Comparison of ENCODE assay signal across 1 fruit fly cellular context in genomic region chr3L:19040155-19040644, dm6.
A peak's percentile ranks its signal among the peaks of the same experiment; 100 is the strongest.
TF ChIP-seq lines count a peak whose summit lies in the region.

No protein-coding gene starts in this region.

TF ChIP-seq in whole organism, embryonic, 481 proteins besides CTCF, POLR2A, EP300 and RAD21 (continued from another document):
- no peak for TF ChIP-seq yki (optimal IDR thresholded peaks at IDR 0.05; lab: Kevin White, UChicago)
- no peak for TF ChIP-seq Poxn (GFP tag; IDR thresholded peaks at IDR 0.05; lab: Robert Waterston, UW)
- no peak for TF ChIP-seq CG13624 (GFP tag; optimal IDR thresholded peaks at IDR 0.05; lab: Kevin White, UChicago)
- peak; percentile 33 for TF ChIP-seq unpg (GFP tag; optimal IDR thresholded peaks at IDR 0.05; lab: Kevin White, UChicago)
- TF ChIP-seq pnt (GFP tag; optimal IDR thresholded peaks at IDR 0.05; lab: Kevin White, UChicago): no peak
- TF ChIP-seq CG14441 (GFP tag; IDR thresholded peaks at IDR 0.05; lab: Robert Waterston, UW): peak; percentile 58; the same call in 1 of the 2 replicates
- peak; percentile 25 for TF ChIP-seq CG18619 (GFP tag; optimal IDR thresholded peaks at IDR 0.05; lab: Kevin White, UChicago)
- no peak for TF ChIP-seq Nf-YC (tag; optimal IDR thresholded peaks at IDR 0.05; lab: Kevin White, UChicago)
- TF ChIP-seq Side (GFP tag; optimal IDR thresholded peaks at IDR 0.05; lab: Kevin White, UChicago): peak; percentile 5
- TF ChIP-seq sens (GFP tag; lab: Kevin White, UChicago): peak; percentile 74
- no peak for TF ChIP-seq Atf-2 (GFP tag; optimal IDR thresholded peaks at IDR 0.05; lab: Kevin White, UChicago)
- TF ChIP-seq CG3838 (GFP tag; optimal IDR thresholded peaks at IDR 0.05; lab: Kevin White, UChicago): peak; percentile 28
- TF ChIP-seq CG17361 (GFP tag; IDR thresholded peaks at IDR 0.05; lab: Robert Waterston, UW): no peak; the same call in 2 of the 3 replicates
- TF ChIP-seq CG17612 (GFP tag; IDR thresholded peaks at IDR 0.05; lab: Robert Waterston, UW): no peak
- no peak for TF ChIP-seq mam (GFP tag; optimal IDR thresholded peaks at IDR 0.05; lab: Kevin White, UChicago)
- no peak for TF ChIP-seq run (tag; optimal IDR thresholded peaks at IDR 0.05; lab: Kevin White, UChicago)
- TF ChIP-seq CG4404 (GFP tag; IDR thresholded peaks at IDR 0.05; lab: Robert Waterston, UW): no peak
- TF ChIP-seq gem (tag; optimal IDR thresholded peaks at IDR 0.05; lab: Kevin White, UChicago): peak; percentile 1
- peak; percentile 13 for TF ChIP-seq YL-1 (GFP tag; optimal IDR thresholded peaks at IDR 0.05; lab: Kevin White, UChicago)
- TF ChIP-seq odd (GFP tag; optimal IDR thresholded peaks at IDR 0.05; lab: Kevin White, UChicago): peak; percentile 16
- no peak for TF ChIP-seq ewg (GFP tag; optimal IDR thresholded peaks at IDR 0.05; lab: Kevin White, UChicago)
- TF ChIP-seq CG10543 (GFP tag; optimal IDR thresholded peaks at IDR 0.05; lab: Kevin White, UChicago): peak; percentile 86
- no peak for TF ChIP-seq pita (GFP tag; optimal IDR thresholded peaks at IDR 0.05; lab: Kevin White, UChicago)
- TF ChIP-seq CG12769 (tag; optimal IDR thresholded peaks at IDR 0.05; lab: Kevin White, UChicago): peak; percentile 72
- TF ChIP-seq Stat92E (GFP tag; optimal IDR thresholded peaks at IDR 0.05; lab: Kevin White, UChicago): no peak
- peak; percentile 42; the same call in 1 of the 2 replicates for TF ChIP-seq vvl (GFP tag; IDR thresholded peaks at IDR 0.05; lab: Robert Waterston, UW)
- no peak for TF ChIP-seq Trl (optimal IDR thresholded peaks at IDR 0.05; lab: Kevin White, UChicago)
- no peak for TF ChIP-seq Trl (GFP tag; optimal IDR thresholded peaks at IDR 0.05; lab: Kevin White, UChicago)
- no peak for TF ChIP-seq CG9817 (tag; optimal IDR thresholded peaks at IDR 0.05; lab: Kevin White, UChicago)
- no peak for TF ChIP-seq CG7987 (GFP tag; optimal IDR thresholded peaks at IDR 0.05; lab: Kevin White, UChicago)
- TF ChIP-seq nerfin-2 (GFP tag; IDR thresholded peaks at IDR 0.05; lab: Robert Waterston, UW; ENCODE audit: partially characterized antibody): no peak
- TF ChIP-seq dati (GFP tag; IDR thresholded peaks at IDR 0.05; lab: Robert Waterston, UW): no peak
- no peak for TF ChIP-seq h (optimal IDR thresholded peaks at IDR 0.05; lab: Kevin White, UChicago)
- peak; percentile 58 for TF ChIP-seq CG15601 (tag; optimal IDR thresholded peaks at IDR 0.05; lab: Kevin White, UChicago)
- no peak for TF ChIP-seq Lpt (GFP tag; optimal IDR thresholded peaks at IDR 0.05; lab: Kevin White, UChicago)
- TF ChIP-seq Bgb (GFP tag; IDR thresholded peaks at IDR 0.05; lab: Robert Waterston, UW; ENCODE audit: partially characterized antibody): no peak
- TF ChIP-seq CG11247 (GFP tag; IDR thresholded peaks at IDR 0.05; lab: Robert Waterston, UW): no peak
- TF ChIP-seq CG2202 (tag; optimal IDR thresholded peaks at IDR 0.05; lab: Kevin White, UChicago): peak; percentile 60
- TF ChIP-seq Ravus (GFP tag; IDR thresholded peaks at IDR 0.05; lab: Robert Waterston, UW): no peak
- peak; percentile 90; the same call in 2 of the 3 replicates for TF ChIP-seq CG6175 (GFP tag; IDR thresholded peaks at IDR 0.05; lab: Robert Waterston, UW)
- peak; percentile 28 for TF ChIP-seq Hmr (GFP tag; optimal IDR thresholded peaks at IDR 0.05; lab: Kevin White, UChicago)
- no peak for TF ChIP-seq BEAF-32 (GFP tag; optimal IDR thresholded peaks at IDR 0.05; lab: Kevin White, UChicago)
- peak; percentile 71 for TF ChIP-seq CG6813 (GFP tag; optimal IDR thresholded peaks at IDR 0.05; lab: Kevin White, UChicago)
- no peak for TF ChIP-seq Camta (GFP tag; optimal IDR thresholded peaks at IDR 0.05; lab: Kevin White, UChicago)
- no peak for TF ChIP-seq CG11093 (GFP tag; IDR thresholded peaks at IDR 0.05; lab: Robert Waterston, UW)
- TF ChIP-seq Adf1 (GFP tag; IDR thresholded peaks at IDR 0.05; lab: Robert Waterston, UW): peak; percentile 64
- TF ChIP-seq gt (GFP tag; IDR thresholded peaks at IDR 0.05; lab: Robert Waterston, UW): no peak
- TF ChIP-seq B-H1 (GFP tag; IDR thresholded peaks at IDR 0.05; lab: Robert Waterston, UW): no peak
- TF ChIP-seq grn (GFP tag; optimal IDR thresholded peaks at IDR 0.05; lab: Kevin White, UChicago): peak; percentile 74
- TF ChIP-seq CG2875 (GFP tag; optimal IDR thresholded peaks at IDR 0.05; lab: Kevin White, UChicago): no peak
- TF ChIP-seq CG9727 (GFP tag; optimal IDR thresholded peaks at IDR 0.05; lab: Kevin White, UChicago): peak; percentile 25
- no peak for TF ChIP-seq CG7839 (tag; optimal IDR thresholded peaks at IDR 0.05; lab: Kevin White, UChicago)
- no peak for TF ChIP-seq CG30431 (GFP tag; optimal IDR thresholded peaks at IDR 0.05; lab: Kevin White, UChicago)
- TF ChIP-seq NC2β (GFP tag; optimal IDR thresholded peaks at IDR 0.05; lab: Kevin White, UChicago): no peak
- no peak for TF ChIP-seq Mrtf (GFP tag; IDR thresholded peaks at IDR 0.05; lab: Robert Waterston, UW)
- peak; percentile 52 for TF ChIP-seq ac (GFP tag; optimal IDR thresholded peaks at IDR 0.05; lab: Kevin White, UChicago)
- TF ChIP-seq ham (GFP tag; IDR thresholded peaks at IDR 0.05; lab: Robert Waterston, UW): no peak
- TF ChIP-seq sc (optimal IDR thresholded peaks at IDR 0.05; lab: Kevin White, UChicago): no peak
- TF ChIP-seq sc (GFP tag; optimal IDR thresholded peaks at IDR 0.05; lab: Kevin White, UChicago): no peak
- peak; percentile 22 for TF ChIP-seq grau (tag; optimal IDR thresholded peaks at IDR 0.05; lab: Kevin White, UChicago)
- TF ChIP-seq PHDP (tag; optimal IDR thresholded peaks at IDR 0.05; lab: Kevin White, UChicago): peak; percentile 38
- TF ChIP-seq nmo (GFP tag; optimal IDR thresholded peaks at IDR 0.05; lab: Kevin White, UChicago): no peak
- TF ChIP-seq GATAe (GFP tag; conservative IDR thresholded peaks at IDR 0.05; lab: Robert Waterston, UW): peak; percentile 76
- peak; percentile 67 for TF ChIP-seq Med (GFP tag; lab: Kevin White, UChicago)
- TF ChIP-seq hkb (optimal IDR thresholded peaks at IDR 0.05; lab: Kevin White, UChicago): no peak
- no peak for TF ChIP-seq hkb (GFP tag; IDR thresholded peaks at IDR 0.05; lab: Robert Waterston, UW)
- no peak for TF ChIP-seq prd (optimal IDR thresholded peaks at IDR 0.05; lab: Kevin White, UChicago)
- TF ChIP-seq prd (GFP tag; IDR thresholded peaks at IDR 0.05; lab: Robert Waterston, UW): no peak
- no peak for TF ChIP-seq CG2889 (GFP tag; IDR thresholded peaks at IDR 0.05; lab: Robert Waterston, UW)
- TF ChIP-seq crp (GFP tag; optimal IDR thresholded peaks at IDR 0.05; lab: Kevin White, UChicago): no peak
- no peak for TF ChIP-seq CG11085 (GFP tag; IDR thresholded peaks at IDR 0.05; lab: Robert Waterston, UW)
- TF ChIP-seq so (GFP tag; IDR thresholded peaks at IDR 0.05; lab: Robert Waterston, UW): no peak
- peak; percentile 96 for TF ChIP-seq CG2199 (GFP tag; IDR thresholded peaks at IDR 0.05; lab: Robert Waterston, UW)
- peak; percentile 12; the same call in 1 of the 2 replicates for TF ChIP-seq CG3847 (GFP tag; IDR thresholded peaks at IDR 0.05; lab: Robert Waterston, UW)
- TF ChIP-seq CG6765 (GFP tag; optimal IDR thresholded peaks at IDR 0.05; lab: Kevin White, UChicago): no peak
- peak; percentile 33 for TF ChIP-seq Vsx1 (GFP tag; optimal IDR thresholded peaks at IDR 0.05; lab: Kevin White, UChicago)
- no peak for TF ChIP-seq CG14860 (GFP tag; IDR thresholded peaks at IDR 0.05; lab: Robert Waterston, UW; ENCODE audit: partially characterized antibody)
- TF ChIP-seq jumu (GFP tag; optimal IDR thresholded peaks at IDR 0.05; lab: Kevin White, UChicago): no peak
- no peak for TF ChIP-seq salm (tag; optimal IDR thresholded peaks at IDR 0.05; lab: Kevin White, UChicago)
- TF ChIP-seq CG16813 (GFP tag; IDR thresholded peaks at IDR 0.05; lab: Robert Waterston, UW; ENCODE audit: partially characterized antibody): no peak
- peak; percentile 50 for TF ChIP-seq CG4707 (GFP tag; optimal IDR thresholded peaks at IDR 0.05; lab: Kevin White, UChicago)
- peak; percentile 10 for TF ChIP-seq CG2712 (tag; optimal IDR thresholded peaks at IDR 0.05; lab: Kevin White, UChicago)
- TF ChIP-seq sug (tag; optimal IDR thresholded peaks at IDR 0.05; lab: Kevin White, UChicago): peak; percentile 98
- TF ChIP-seq cwo (GFP tag; optimal IDR thresholded peaks at IDR 0.05; lab: Kevin White, UChicago): peak; percentile 37
- no peak for TF ChIP-seq br (optimal IDR thresholded peaks at IDR 0.05; lab: Kevin White, UChicago)
- no peak for TF ChIP-seq Xbp1 (GFP tag; optimal IDR thresholded peaks at IDR 0.05; lab: Kevin White, UChicago)
- TF ChIP-seq CG13296 (GFP tag; optimal IDR thresholded peaks at IDR 0.05; lab: Kevin White, UChicago): no peak
- TF ChIP-seq CG3726 (GFP tag; IDR thresholded peaks at IDR 0.05; lab: Robert Waterston, UW): no peak
- TF ChIP-seq CG11398 (GFP tag; optimal IDR thresholded peaks at IDR 0.05; lab: Kevin White, UChicago): no peak
- TF ChIP-seq lab (GFP tag; optimal IDR thresholded peaks at IDR 0.05; lab: Kevin White, UChicago): peak; percentile 82
- no peak for TF ChIP-seq CG7372 (GFP tag; IDR thresholded peaks at IDR 0.05; lab: Robert Waterston, UW)
- TF ChIP-seq rib (GFP tag; IDR thresholded peaks at IDR 0.05; lab: Robert Waterston, UW): peak; percentile 82
- peak; percentile 37 for TF ChIP-seq tup (GFP tag; optimal IDR thresholded peaks at IDR 0.05; lab: Kevin White, UChicago)
- TF ChIP-seq Ptx1 (GFP tag; IDR thresholded peaks at IDR 0.05; lab: Robert Waterston, UW): peak; percentile 57
- peak; percentile 19; the same call in 1 of the 3 replicates for TF ChIP-seq CG34224 (GFP tag; IDR thresholded peaks at IDR 0.05; lab: Robert Waterston, UW; ENCODE audit: partially characterized antibody)
- no peak for TF ChIP-seq schlank (tag; optimal IDR thresholded peaks at IDR 0.05; lab: Kevin White, UChicago)
- peak; percentile 66 for TF ChIP-seq CG33557 (GFP tag; optimal IDR thresholded peaks at IDR 0.05; lab: Kevin White, UChicago)
- no peak for TF ChIP-seq CG1233 (GFP tag; optimal IDR thresholded peaks at IDR 0.05; lab: Kevin White, UChicago)
- peak; percentile 9 for TF ChIP-seq B-H2 (GFP tag; optimal IDR thresholded peaks at IDR 0.05; lab: Kevin White, UChicago)
- peak; percentile 60 for TF ChIP-seq CG10431 (GFP tag; optimal IDR thresholded peaks at IDR 0.05; lab: Kevin White, UChicago)
- peak; percentile 72; the same call in 2 of the 4 replicates for TF ChIP-seq chinmo (GFP tag; IDR thresholded peaks at IDR 0.05; lab: Robert Waterston, UW; ENCODE audit: partially characterized antibody)
- TF ChIP-seq sr (GFP tag; IDR thresholded peaks at IDR 0.05; lab: Robert Waterston, UW): 0 out of 3 replicates have a peak, but pooled peaks have one; percentile 43
- TF ChIP-seq CG2120 (GFP tag; optimal IDR thresholded peaks at IDR 0.05; lab: Kevin White, UChicago): no peak
- TF ChIP-seq CG31365 (tag; optimal IDR thresholded peaks at IDR 0.05; lab: Kevin White, UChicago): no peak
- TF ChIP-seq CG17359 (tag; optimal IDR thresholded peaks at IDR 0.05; lab: Kevin White, UChicago): peak; percentile 19
- TF ChIP-seq CG13424 (tag; optimal IDR thresholded peaks at IDR 0.05; lab: Kevin White, UChicago): peak; percentile 4
- TF ChIP-seq CG15696 (tag; optimal IDR thresholded peaks at IDR 0.05; lab: Kevin White, UChicago): no peak
- no peak for TF ChIP-seq trem (tag; optimal IDR thresholded peaks at IDR 0.05; lab: Kevin White, UChicago)
- TF ChIP-seq Blimp-1 (GFP tag; optimal IDR thresholded peaks at IDR 0.05; lab: Kevin White, UChicago): peak; percentile 72
- no peak for TF ChIP-seq Oli (tag; optimal IDR thresholded peaks at IDR 0.05; lab: Kevin White, UChicago)
- no peak for TF ChIP-seq CG30020 (tag; optimal IDR thresholded peaks at IDR 0.05; lab: Kevin White, UChicago)
- TF ChIP-seq CG7556 (GFP tag; optimal IDR thresholded peaks at IDR 0.05; lab: Kevin White, UChicago): no peak
- TF ChIP-seq Mes4 (GFP tag; optimal IDR thresholded peaks at IDR 0.05; lab: Kevin White, UChicago): no peak
- TF ChIP-seq HmgZ (tag; optimal IDR thresholded peaks at IDR 0.05; lab: Kevin White, UChicago): peak; percentile 78
- TF ChIP-seq ftz-f1 (GFP tag; optimal IDR thresholded peaks at IDR 0.05; lab: Kevin White, UChicago): peak; percentile 94
- peak; percentile 15; the same call in 1 of the 2 replicates for TF ChIP-seq sna (GFP tag; IDR thresholded peaks at IDR 0.05; lab: Robert Waterston, UW; ENCODE audit: partially characterized antibody)
- no peak for TF ChIP-seq zf30C (GFP tag; optimal IDR thresholded peaks at IDR 0.05; lab: Kevin White, UChicago)
- peak; percentile 52 for TF ChIP-seq Asciz (GFP tag; optimal IDR thresholded peaks at IDR 0.05; lab: Kevin White, UChicago)
- peak; percentile 41 for TF ChIP-seq MTF-1 (GFP tag; optimal IDR thresholded peaks at IDR 0.05; lab: Kevin White, UChicago; ENCODE audit: borderline replicate concordance)
- no peak for TF ChIP-seq pzg (GFP tag; optimal IDR thresholded peaks at IDR 0.05; lab: Kevin White, UChicago)
- no peak for TF ChIP-seq Ets97D (GFP tag; optimal IDR thresholded peaks at IDR 0.05; lab: Kevin White, UChicago)
